Worm (Caenorhabditis elegans) whole organism, L4 larva: ENCODE data around the gene srg-56.
A peak's percentile ranks its signal among the peaks of the same experiment; 100 is the strongest.

Experiments used
- F37D6.2 ChIP-seq: sonication (generic microtip); optimal IDR thresholded peaks from 2 replicates; lab custom pipeline; 2016; ENCODE audit warnings: mild to moderate bottlenecking, missing genetic modification characterization, missing compliant biosample characterization
- R02D3.7 ChIP-seq: fragments of 150-350 bp; sonication (generic microtip); optimal IDR thresholded peaks from 3 replicates; lab custom pipeline; 2014; ENCODE audit warnings: missing biosample characterization, missing genetic modification characterization
- Y48G9A.11 ChIP-seq: fragments of 200-800 bp; sonication (Bioruptor generic); IDR thresholded peaks from 2 replicates; pipeline ENCODE4 v1.3.6; 2022; ENCODE audit warnings: missing genetic modification reagents, missing genetic modification characterization, missing compliant biosample characterization
- ZK337.2 ChIP-seq: fragments of 200-800 bp; sonication (Bioruptor generic); IDR thresholded peaks from 2 replicates; pipeline ENCODE4 v1.3.6; 2022; ENCODE audit warnings: missing genetic modification reagents, missing genetic modification characterization, missing compliant biosample characterization
- aha-1 ChIP-seq: fragments of 150-350 bp; peaks from one replicate; lab custom pipeline; 2014; ENCODE audit warnings: missing biosample characterization, missing genetic modification characterization
- ama-1 ChIP-seq: fragments of 150-350 bp; optimal IDR thresholded peaks from 2 replicates; lab custom pipeline; 2014; ENCODE audit warnings: inconsistent platforms, mixed read lengths
- arid-1 ChIP-seq: fragments of 200-800 bp; sonication (Bioruptor generic); conservative IDR thresholded peaks from 2 replicates; pipeline ENCODE4 v1.3.6; 2022; ENCODE audit warnings: missing genetic modification reagents, missing genetic modification characterization, missing compliant biosample characterization
- daf-16 ChIP-seq, 3 experiments: sonication (generic microtip); optimal IDR thresholded peaks; 2 replicates each; lab custom pipeline; 2016 to 2017; ENCODE audit warnings: missing genetic modification characterization in 3 of 3, missing genetic modification reagents in 3 of 3, mild to moderate bottlenecking in 2 of 3, missing compliant biosample characterization in 2 of 3, missing biosample characterization in 1 of 3, moderate library complexity in 1 of 3
- dmd-6 ChIP-seq: fragments of 200-800 bp; sonication (Bioruptor generic); IDR thresholded peaks from 2 replicates; pipeline ENCODE4 v1.3.6; 2022; ENCODE audit warnings: missing genetic modification reagents, missing genetic modification characterization, missing compliant biosample characterization
- dmd-8 ChIP-seq: fragments of 200-800 bp; sonication (Bioruptor generic); IDR thresholded peaks from 2 replicates; pipeline ENCODE4 v1.3.6; 2022; ENCODE audit warnings: missing genetic modification characterization, missing compliant biosample characterization
- dve-1 ChIP-seq: sonication (generic microtip); optimal IDR thresholded peaks from 2 replicates; lab custom pipeline; 2017; ENCODE audit warnings: antibody characterized with exemption, mild to moderate bottlenecking, missing genetic modification characterization, missing compliant biosample characterization; ENCODE audit not compliant: insufficient read depth
- hif-1 ChIP-seq, 2 experiments: sonication (generic microtip); optimal IDR thresholded peaks; 2 replicates each; lab custom pipeline; 2016 to 2017; ENCODE audit warnings: missing compliant biosample characterization in 2 of 2, missing genetic modification characterization in 2 of 2, missing genetic modification reagents in 2 of 2, missing genotype in 2 of 2, mild to moderate bottlenecking in 1 of 2
- hlh-11 ChIP-seq: fragments of 200-800 bp; sonication (Bioruptor generic); optimal IDR thresholded peaks from 2 replicates; lab custom pipeline; 2018; ENCODE audit warnings: mild to moderate bottlenecking, missing genetic modification characterization, missing compliant biosample characterization
- jun-1 ChIP-seq: fragments of 150-350 bp; optimal IDR thresholded peaks from 2 replicates; lab custom pipeline; 2014; ENCODE audit warnings: missing biosample characterization, missing genetic modification reagents, missing genetic modification characterization
- lim-7 ChIP-seq: fragments of 200-800 bp; sonication (Bioruptor generic); IDR thresholded peaks from 2 replicates; pipeline ENCODE4 v1.3.6; 2022; ENCODE audit warnings: missing genetic modification characterization, missing compliant biosample characterization
- lin-1 ChIP-seq: fragments of 200-800 bp; sonication (Bioruptor generic); IDR thresholded peaks from 2 replicates; pipeline ENCODE4 v1.3.6; 2022; ENCODE audit warnings: missing genetic modification reagents, missing genetic modification characterization, missing compliant biosample characterization
- lin-15B ChIP-seq: fragments of 150-350 bp; sonication (generic microtip); optimal IDR thresholded peaks from 3 replicates; lab custom pipeline; 2014; ENCODE audit warnings: missing biosample characterization, missing genetic modification characterization
- mdl-1 ChIP-seq, 2 experiments: fragments of 150-350 bp in 1 of 2; sonication (generic microtip) in 1 of 2; optimal IDR thresholded peaks; 2 replicates each; lab custom pipeline; 2014 to 2017; ENCODE audit warnings: missing biosample characterization in 2 of 2, missing genetic modification characterization in 2 of 2
- mdt-29 ChIP-seq: fragments of 200-800 bp; sonication (Bioruptor generic); IDR thresholded peaks from 2 replicates; pipeline ENCODE4 v1.3.6; 2022; ENCODE audit warnings: missing genetic modification reagents, missing genetic modification characterization, missing compliant biosample characterization
- mes-2 ChIP-seq: sonication (generic microtip); optimal IDR thresholded peaks from 2 replicates; lab custom pipeline; 2016; ENCODE audit warnings: missing genotype, mild to moderate bottlenecking, missing genetic modification characterization, missing compliant biosample characterization; ENCODE audit not compliant: poor library complexity, severe bottlenecking
- mxl-3 ChIP-seq: fragments of 200-800 bp; sonication (Bioruptor generic); optimal IDR thresholded peaks from 2 replicates; lab custom pipeline; 2018; ENCODE audit warnings: mild to moderate bottlenecking, missing genetic modification characterization, missing compliant biosample characterization
- nhr-10 ChIP-seq: fragments of 150-350 bp; optimal IDR thresholded peaks from 2 replicates; lab custom pipeline; 2014; ENCODE audit warnings: missing biosample characterization, missing genetic modification characterization
- nhr-48 ChIP-seq: sonication (generic microtip); optimal IDR thresholded peaks from 2 replicates; lab custom pipeline; 2016; ENCODE audit warnings: mild to moderate bottlenecking, missing genetic modification characterization, missing compliant biosample characterization
- nhr-77 ChIP-seq: fragments of 150-350 bp; optimal IDR thresholded peaks from 2 replicates; lab custom pipeline; 2014; ENCODE audit warnings: missing biosample characterization, missing genetic modification characterization
- php-3 ChIP-seq: fragments of 200-800 bp; sonication (Bioruptor generic); IDR thresholded peaks from 2 replicates; pipeline ENCODE4 v1.3.6; 2022; ENCODE audit warnings: missing genetic modification reagents, missing genetic modification characterization, missing compliant biosample characterization
- rbr-2 ChIP-seq: sonication (generic microtip); optimal IDR thresholded peaks from 2 replicates; lab custom pipeline; 2016; ENCODE audit warnings: missing genotype, missing genetic modification characterization, missing compliant biosample characterization
- set-16 ChIP-seq: fragments of 200-800 bp; sonication (Bioruptor generic); IDR thresholded peaks from 2 replicates; pipeline ENCODE4 v1.3.6; 2022; ENCODE audit warnings: missing genetic modification reagents, missing genetic modification characterization, missing compliant biosample characterization
- spr-3 ChIP-seq: fragments of 200-800 bp; sonication (Bioruptor generic); optimal IDR thresholded peaks from 2 replicates; lab custom pipeline; 2018; ENCODE audit warnings: mild to moderate bottlenecking, missing genetic modification characterization, missing compliant biosample characterization
- tag-97 ChIP-seq: fragments of 200-800 bp; sonication (Bioruptor generic); IDR thresholded peaks from 2 replicates; pipeline ENCODE4 v1.3.6; 2022; ENCODE audit warnings: missing genetic modification characterization, missing compliant biosample characterization
- unc-62 ChIP-seq, 3 experiments: fragments of 150-350 bp in 1 of 3; sonication (generic microtip); optimal IDR thresholded peaks in 2 of 3; peaks in 1 of 3; 1 replicate in 1 of 3; 2 replicates in 2 of 3; lab custom pipeline; 2014 to 2017; ENCODE audit warnings: missing biosample characterization in 3 of 3, missing genetic modification characterization in 3 of 3, missing genetic modification reagents in 3 of 3, missing genotype in 1 of 3
- zag-1 ChIP-seq: fragments of 150-350 bp; optimal IDR thresholded peaks from 2 replicates; lab custom pipeline; 2014; ENCODE audit warnings: missing biosample characterization, missing genetic modification characterization
- zip-11 ChIP-seq: fragments of 200-800 bp; sonication (Bioruptor generic); IDR thresholded peaks from 2 replicates; pipeline ENCODE4 v1.3.6; 2022; ENCODE audit warnings: missing genetic modification characterization, missing compliant biosample characterization
- zip-2 ChIP-seq: fragments of 150-350 bp; optimal IDR thresholded peaks from 2 replicates; lab custom pipeline; 2014; ENCODE audit warnings: missing biosample characterization, missing genetic modification characterization

The srg-56 gene

ce11 chrV:2740228-2740627 lies 2.2 kb upstream of the srg-56 start, which contains the start of gene srg-61:
TSS of gene srg-61 (minus strand) at chrV:2740328.
- TF ChIP-seq rbr-2 (tag; lab: Kevin White, UChicago) (no peak), dve-1 (tag; lab: Kevin White, UChicago) (no peak), lin-15B (tag; lab: Kevin White, UChicago) (no peak), mxl-3 (GFP tag; lab: Kevin White, UChicago) (no peak), mdt-29 (GFP tag; lab: Robert Waterston, UW) (no peak)

- 0 out of 2 replicates have a peak, but pooled peaks have one; percentile 23 for TF ChIP-seq Y48G9A.11 (GFP tag; lab: Robert Waterston, UW)
- TF ChIP-seq aha-1, result peak; percentile 42
- 0 out of 2 replicates have a peak, but pooled peaks have one; percentile 18 for TF ChIP-seq lim-7 (GFP tag; lab: Robert Waterston, UW)
- TF ChIP-seq nhr-48 (tag; lab: Kevin White, UChicago), result no peak
- peak; percentile 84 for TF ChIP-seq set-16 (GFP tag; lab: Robert Waterston, UW)
Measured at ce11 chrV:2739607-2740006, 1.5 kb upstream of the srg-56 start.

- TF ChIP-seq mdl-1 (tag; optimal IDR thresholded peaks at IDR 0.05; lab: Kevin White, UChicago), result no peak
- TF ChIP-seq unc-62 (GFP tag; optimal IDR thresholded peaks at IDR 0.05 in 1 of 2; lab: Kevin White, UChicago), result peak in 1 of 2 experiments; percentile 55
- no peak for TF ChIP-seq unc-62 (tag; optimal IDR thresholded peaks at IDR 0.05; lab: Kevin White, UChicago)
Measured at ce11 chrV:2734360-2734759, 3.7 kb downstream of the srg-56 start, which contains the start of gene srg-57. TSS of gene srg-57 (minus strand) at chrV:2734460.

DNA sequence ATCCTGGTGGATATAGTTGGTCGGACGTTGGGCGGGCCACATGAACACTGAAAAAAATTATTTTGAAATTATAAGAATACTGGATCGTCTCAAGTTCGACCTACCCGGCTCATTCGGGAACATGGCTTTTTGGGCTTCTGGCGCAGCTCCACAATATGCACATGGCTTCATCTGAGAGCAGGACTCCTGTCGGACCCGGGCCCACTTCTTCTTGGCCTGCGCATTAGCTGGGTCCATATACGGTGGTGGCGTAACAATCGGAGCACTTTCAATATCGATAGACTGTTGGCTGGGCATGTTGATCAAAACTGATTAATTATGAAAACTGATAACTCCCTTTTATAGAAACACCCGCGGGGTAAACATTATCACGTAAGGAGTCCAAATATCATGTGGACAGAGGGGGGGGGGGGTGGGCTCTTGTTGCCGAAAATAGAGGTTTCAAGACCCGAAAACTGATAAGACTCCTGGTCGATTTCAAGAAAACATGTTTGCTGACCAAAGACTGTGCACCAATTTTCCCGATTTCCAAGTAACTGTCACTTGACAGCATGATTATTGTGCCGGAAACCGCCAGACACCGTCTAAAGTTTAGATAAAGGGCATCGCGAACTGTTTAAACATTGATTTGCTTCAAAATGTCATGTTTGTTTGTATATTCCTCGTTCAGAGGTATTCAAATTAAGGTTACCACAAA lies 7.1 kb downstream of the srg-56 start, which contains the start of gene dod-3:
Gene dod-3, minus strand, starts transcription at position 315 of the 697 bp plus-strand sequence.
- TF ChIP-seq nhr-48 (tag; lab: Kevin White, UChicago), result peak; percentile 46
- peak; percentile 78 for TF ChIP-seq lin-1 (GFP tag; lab: Robert Waterston, UW)
- peak in 1 of 2 experiments; percentile 89 for TF ChIP-seq hif-1 (tag; optimal IDR thresholded peaks at IDR 0.05; lab: Kevin White, UChicago)
- TF ChIP-seq mdl-1 (tag; optimal IDR thresholded peaks at IDR 0.05; lab: Kevin White, UChicago), result no peak
- peak in 1 of 2 experiments; percentile 48 for TF ChIP-seq daf-16 (GFP tag; optimal IDR thresholded peaks at IDR 0.05; lab: Kevin White, UChicago)
- peak; percentile 92 for TF ChIP-seq daf-16 (tag; optimal IDR thresholded peaks at IDR 0.05; lab: Kevin White, UChicago)
- no peak for TF ChIP-seq jun-1 (tag; lab: Kevin White, UChicago)
- TF ChIP-seq zip-11, result no peak
- peak; percentile 21; the same call in 1 of the 2 replicates for TF ChIP-seq php-3 (GFP tag; lab: Robert Waterston, UW)
- TF ChIP-seq nhr-77 (tag; lab: Kevin White, UChicago), result peak; percentile 32
- peak; percentile 2 for TF ChIP-seq nhr-10 (tag; lab: Kevin White, UChicago)
- TF ChIP-seq dve-1 (tag; lab: Kevin White, UChicago), result peak; percentile 59
- peak; percentile 74 for TF ChIP-seq ama-1 (lab: Kevin White, UChicago)
- peak; percentile 89 for TF ChIP-seq dmd-6 (GFP tag; lab: Robert Waterston, UW)
- TF ChIP-seq hlh-11 (tag; lab: Kevin White, UChicago), result peak; percentile 92

- no peak for TF ChIP-seq lim-7 (GFP tag; lab: Robert Waterston, UW)
- TF ChIP-seq zag-1 (tag; lab: Kevin White, UChicago), result no peak
- no peak for TF ChIP-seq zip-2 (tag; lab: Kevin White, UChicago)
- no peak for TF ChIP-seq R02D3.7
- no peak for TF ChIP-seq F37D6.2 (tag; lab: Kevin White, UChicago)
- no peak for TF ChIP-seq spr-3 (GFP tag; lab: Kevin White, UChicago)
- TF ChIP-seq ZK337.2 (GFP tag; lab: Robert Waterston, UW), result no peak
- no peak for TF ChIP-seq dve-1 (tag; lab: Kevin White, UChicago)
- TF ChIP-seq tag-97, result no peak
- TF ChIP-seq dmd-8, result no peak
- TF ChIP-seq arid-1 (GFP tag; lab: Robert Waterston, UW), result no peak
- TF ChIP-seq mes-2, result no peak
- TF ChIP-seq, all 104 proteins: peak for 0
Measured at ce11 chrV:2728236-2728635, 9.8 kb downstream of the srg-56 start, which contains the start of gene str-33. TSS of gene str-33 (plus strand) at chrV:2728536.
